Worm (Caenorhabditis elegans) whole organism, late embryonic: ENCODE data around the gene set-15.

Experiments
- C08G9.2 ChIP-seq: sonication (generic microtip); optimal IDR thresholded peaks from 2 replicates; lab custom pipeline; 2016; ENCODE audit warnings: mild to moderate bottlenecking, missing genetic modification characterization, moderate library complexity, missing compliant biosample characterization
- F13H6.1 ChIP-seq: sonication (generic microtip); optimal IDR thresholded peaks from 2 replicates; lab custom pipeline; 2016; ENCODE audit warnings: missing genetic modification characterization, missing compliant biosample characterization
- Y22D7AL.16 ChIP-seq: sonication (generic microtip); optimal IDR thresholded peaks from 2 replicates; lab custom pipeline; 2016; ENCODE audit warnings: missing genetic modification characterization, missing compliant biosample characterization
- ahr-1 ChIP-seq: sonication (generic microtip); optimal IDR thresholded peaks from 2 replicates; lab custom pipeline; 2016; ENCODE audit warnings: missing genetic modification characterization, missing compliant biosample characterization
- ama-1 ChIP-seq: fragments of 150-350 bp; optimal IDR thresholded peaks from 2 replicates; lab custom pipeline; 2014
- ceh-14 ChIP-seq: sonication (generic microtip); optimal IDR thresholded peaks from 2 replicates; lab custom pipeline; 2016; ENCODE audit warnings: missing genotype, missing genetic modification characterization, missing compliant biosample characterization
- ceh-18 ChIP-seq: sonication (generic microtip); optimal IDR thresholded peaks from 2 replicates; lab custom pipeline; 2016; ENCODE audit warnings: missing genetic modification characterization, missing compliant biosample characterization
- ceh-19 ChIP-seq: fragments of 200-800 bp; sonication (Bioruptor generic); optimal IDR thresholded peaks from 2 replicates; lab custom pipeline; 2018; ENCODE audit warnings: mild to moderate bottlenecking, missing genetic modification characterization, missing compliant biosample characterization
- ceh-2 ChIP-seq: sonication (generic microtip); optimal IDR thresholded peaks from 2 replicates; lab custom pipeline; 2016; ENCODE audit warnings: missing genotype, missing genetic modification characterization, missing compliant biosample characterization
- ceh-22 ChIP-seq: sonication (generic microtip); optimal IDR thresholded peaks from 2 replicates; lab custom pipeline; 2017; ENCODE audit warnings: missing biosample characterization, missing genetic modification characterization
- ceh-24 ChIP-seq: sonication (generic microtip); optimal IDR thresholded peaks from 2 replicates; lab custom pipeline; 2016; ENCODE audit warnings: mild to moderate bottlenecking, missing genetic modification characterization, missing compliant biosample characterization
- ceh-30 ChIP-seq: fragments of 150-350 bp; optimal IDR thresholded peaks from 2 replicates; lab custom pipeline; 2014; ENCODE audit warnings: missing biosample characterization, missing genetic modification characterization
- ceh-31 ChIP-seq: sonication (generic microtip); optimal IDR thresholded peaks from 2 replicates; lab custom pipeline; 2016; ENCODE audit warnings: missing genetic modification characterization, missing compliant biosample characterization
- che-1 ChIP-seq: sonication (generic microtip); optimal IDR thresholded peaks from 2 replicates; lab custom pipeline; 2016; ENCODE audit warnings: mild to moderate bottlenecking, missing genetic modification characterization, missing compliant biosample characterization
- dve-1 ChIP-seq: sonication (generic microtip); optimal IDR thresholded peaks from 2 replicates; lab custom pipeline; 2017; ENCODE audit warnings: antibody characterized with exemption, mild to moderate bottlenecking, missing genetic modification characterization, missing compliant biosample characterization
- elt-2 ChIP-seq: sonication (generic microtip); optimal IDR thresholded peaks from 2 replicates; lab custom pipeline; 2016; ENCODE audit warnings: missing genetic modification reagents, missing genetic modification characterization, missing compliant biosample characterization
- ets-4 ChIP-seq: sonication (generic microtip); optimal IDR thresholded peaks from 2 replicates; lab custom pipeline; 2016; ENCODE audit warnings: missing genetic modification characterization, missing compliant biosample characterization
- eyg-1 ChIP-seq: sonication (generic microtip); optimal IDR thresholded peaks from 2 replicates; lab custom pipeline; 2016; ENCODE audit warnings: missing genotype, missing genetic modification characterization, missing compliant biosample characterization
- fax-1 ChIP-seq: sonication (generic microtip); optimal IDR thresholded peaks from 2 replicates; lab custom pipeline; 2016; ENCODE audit warnings: missing genotype, missing genetic modification characterization, missing compliant biosample characterization
- fkh-10 ChIP-seq: fragments of 150-350 bp; optimal IDR thresholded peaks from 2 replicates; lab custom pipeline; 2014; ENCODE audit warnings: missing biosample characterization, missing genetic modification reagents, missing genetic modification characterization
- gmeb-2 ChIP-seq: sonication (generic microtip); optimal IDR thresholded peaks from 2 replicates; lab custom pipeline; 2016; ENCODE audit warnings: missing genetic modification characterization, inconsistent platforms, missing compliant biosample characterization
- hlh-13 ChIP-seq: fragments of 200-800 bp; sonication (Bioruptor generic); optimal IDR thresholded peaks from 2 replicates; lab custom pipeline; 2018; ENCODE audit warnings: mild to moderate bottlenecking, missing genetic modification characterization, missing compliant biosample characterization
- hlh-15 ChIP-seq: sonication (generic microtip); optimal IDR thresholded peaks from 2 replicates; lab custom pipeline; 2016; ENCODE audit warnings: missing genetic modification characterization, missing compliant biosample characterization
- hlh-30 ChIP-seq: sonication (generic microtip); optimal IDR thresholded peaks from 2 replicates; lab custom pipeline; 2017; ENCODE audit warnings: antibody characterized with exemption, missing genetic modification characterization, missing compliant biosample characterization; ENCODE audit not compliant: insufficient read depth
- hlh-6 ChIP-seq: sonication (generic microtip); optimal IDR thresholded peaks from 2 replicates; lab custom pipeline; 2016; ENCODE audit warnings: missing genotype, missing genetic modification characterization, missing compliant biosample characterization
- hlh-8 ChIP-seq: sonication (generic microtip); optimal IDR thresholded peaks from 2 replicates; lab custom pipeline; 2016; ENCODE audit warnings: missing genotype, missing genetic modification characterization, missing compliant biosample characterization
- lin-11 ChIP-seq: fragments of 200-800 bp; sonication (Bioruptor generic); optimal IDR thresholded peaks from 2 replicates; lab custom pipeline; 2018; ENCODE audit warnings: mild to moderate bottlenecking, missing genetic modification characterization, missing compliant biosample characterization
- madf-2 ChIP-seq: sonication (generic microtip); optimal IDR thresholded peaks from 2 replicates; lab custom pipeline; 2017; ENCODE audit warnings: missing genetic modification characterization, missing compliant biosample characterization
- nfya-1 ChIP-seq: sonication (generic microtip); optimal IDR thresholded peaks from 2 replicates; lab custom pipeline; 2017; ENCODE audit warnings: missing genetic modification characterization, mild to moderate bottlenecking, missing compliant biosample characterization, antibody characterized with exemption, moderate library complexity
- nhr-11 ChIP-seq: fragments of 150-350 bp; optimal IDR thresholded peaks from 2 replicates; lab custom pipeline; 2014; ENCODE audit warnings: missing biosample characterization, missing genetic modification characterization
- npax-4 ChIP-seq: sonication (generic microtip); optimal IDR thresholded peaks from 2 replicates; lab custom pipeline; 2016; ENCODE audit warnings: missing genetic modification characterization, missing compliant biosample characterization
- odd-2 ChIP-seq: sonication (generic microtip); optimal IDR thresholded peaks from 2 replicates; lab custom pipeline; 2017; ENCODE audit warnings: antibody characterized with exemption, mild to moderate bottlenecking, missing genetic modification characterization, missing compliant biosample characterization
- pag-3 ChIP-seq: sonication (generic microtip); optimal IDR thresholded peaks from 2 replicates; lab custom pipeline; 2016; ENCODE audit warnings: missing compliant biosample characterization, missing genetic modification characterization, borderline replicate concordance
- pat-9 ChIP-seq: fragments of 200-800 bp; sonication (Bioruptor generic); optimal IDR thresholded peaks from 2 replicates; lab custom pipeline; 2018; ENCODE audit warnings: mild to moderate bottlenecking, missing genetic modification characterization, moderate library complexity, missing compliant biosample characterization
- pax-1 ChIP-seq: fragments of 150-350 bp; optimal IDR thresholded peaks from 2 replicates; lab custom pipeline; 2014; ENCODE audit warnings: missing biosample characterization, missing genetic modification characterization
- pha-4 ChIP-seq: fragments of 150-350 bp; optimal IDR thresholded peaks from 2 replicates; lab custom pipeline; 2018; ENCODE audit warnings: missing biosample characterization, missing genetic modification reagents, missing genetic modification characterization
- pros-1 ChIP-seq: fragments of 150-350 bp; optimal IDR thresholded peaks from 2 replicates; lab custom pipeline; 2014; ENCODE audit warnings: missing biosample characterization, missing genetic modification reagents, missing genetic modification characterization
- rnt-1 ChIP-seq: sonication (generic microtip); optimal IDR thresholded peaks from 2 replicates; lab custom pipeline; 2016; ENCODE audit warnings: missing genetic modification characterization, missing compliant biosample characterization
- sdc-2 ChIP-seq: sonication (generic microtip); optimal IDR thresholded peaks from 2 replicates; lab custom pipeline; 2016; ENCODE audit warnings: missing genotype, missing genetic modification characterization, missing compliant biosample characterization
- sox-2 ChIP-seq: fragments of 200-800 bp; sonication (Bioruptor generic); IDR thresholded peaks from 2 replicates; pipeline ENCODE4 v1.3.6; 2022; ENCODE audit warnings: missing genetic modification reagents, missing genetic modification characterization, missing compliant biosample characterization
- sox-4 ChIP-seq: sonication (generic microtip); optimal IDR thresholded peaks from 2 replicates; lab custom pipeline; 2017; ENCODE audit warnings: mild to moderate bottlenecking, missing genetic modification characterization, inconsistent platforms, missing compliant biosample characterization
- syd-9 ChIP-seq: sonication (generic microtip); optimal IDR thresholded peaks from 2 replicates; lab custom pipeline; 2016; ENCODE audit warnings: mild to moderate bottlenecking, missing genetic modification characterization, moderate library complexity, missing compliant biosample characterization
- tbx-7 ChIP-seq: sonication (generic microtip); optimal IDR thresholded peaks from 2 replicates; lab custom pipeline; 2016; ENCODE audit warnings: missing genotype, missing genetic modification characterization, missing compliant biosample characterization
- ttx-3 ChIP-seq: sonication (generic microtip); optimal IDR thresholded peaks from 2 replicates; lab custom pipeline; 2016; ENCODE audit warnings: missing genetic modification reagents, missing genetic modification characterization, missing compliant biosample characterization
- unc-42 ChIP-seq: sonication (generic microtip); optimal IDR thresholded peaks from 2 replicates; lab custom pipeline; 2016; ENCODE audit warnings: missing genotype, missing genetic modification characterization, missing compliant biosample characterization
- unc-86 ChIP-seq: sonication (generic microtip); optimal IDR thresholded peaks from 2 replicates; lab custom pipeline; 2016; ENCODE audit warnings: missing genetic modification characterization, missing compliant biosample characterization
- zip-5 ChIP-seq: sonication (generic microtip); optimal IDR thresholded peaks from 2 replicates; lab custom pipeline; 2016; ENCODE audit warnings: missing genetic modification characterization, missing compliant biosample characterization
- ztf-16 ChIP-seq: sonication (generic microtip); optimal IDR thresholded peaks from 2 replicates; lab custom pipeline; 2017; ENCODE audit warnings: missing genetic modification characterization, missing compliant biosample characterization

The set-15 gene

ce11 chrIV:4749728-4750278, 30.2 kb downstream of the set-15 start, which contains the start of the genes rpl-20 and Y17G9B.5 (continued):
- peak; percentile 96 for TF ChIP-seq unc-86
- peak; percentile 88 for TF ChIP-seq madf-2 (tag; lab: Kevin White, UChicago)
- peak; percentile 48 for TF ChIP-seq zip-5 (tag; lab: Kevin White, UChicago)
- TF ChIP-seq npax-4 (tag; lab: Kevin White, UChicago), result no peak
- TF ChIP-seq ceh-14 (tag; lab: Kevin White, UChicago), result peak; percentile 93
- peak; percentile 55 for TF ChIP-seq nhr-11
- no peak for TF ChIP-seq odd-2 (tag; lab: Kevin White, UChicago)
- TF ChIP-seq ceh-22 (tag; lab: Kevin White, UChicago), result peak; percentile 29
- peak; percentile 96 for TF ChIP-seq ztf-16
- TF ChIP-seq fkh-10 (GFP tag; lab: Kevin White, UChicago), result peak; percentile 92
- peak; percentile 35 for TF ChIP-seq pag-3 (tag; lab: Kevin White, UChicago)
- no peak for TF ChIP-seq pha-4 (tag; lab: Kevin White, UChicago)
- peak; percentile 68 for TF ChIP-seq ahr-1 (tag; lab: Kevin White, UChicago)
- TF ChIP-seq ets-4, result peak; percentile 93
- TF ChIP-seq ceh-19, result peak; percentile 76
- peak; percentile 85 for TF ChIP-seq pax-1
- TF ChIP-seq F13H6.1 (tag; lab: Kevin White, UChicago), result peak; percentile 78
- TF ChIP-seq ceh-18 (tag; lab: Kevin White, UChicago), result peak; percentile 97

- TF ChIP-seq ttx-3 (tag; lab: Kevin White, UChicago), result no peak
- no peak for TF ChIP-seq ceh-30 (tag; lab: Kevin White, UChicago)
- no peak for TF ChIP-seq hlh-8 (tag; lab: Kevin White, UChicago)
- TF ChIP-seq pros-1, result no peak
- no peak for TF ChIP-seq nhr-11
- no peak for TF ChIP-seq sox-2
- TF ChIP-seq fkh-10 (GFP tag; lab: Kevin White, UChicago), result no peak
- TF ChIP-seq C08G9.2 (tag; lab: Kevin White, UChicago), result no peak
- TF ChIP-seq pat-9 (tag; lab: Kevin White, UChicago), result no peak
- TF ChIP-seq syd-9 (tag; lab: Kevin White, UChicago), result no peak
- TF ChIP-seq rnt-1 (tag; lab: Kevin White, UChicago), result no peak
- TF ChIP-seq ceh-31 (tag; lab: Kevin White, UChicago), result no peak
- TF ChIP-seq ceh-14 (tag; lab: Kevin White, UChicago), result no peak
- no peak for TF ChIP-seq npax-4 (tag; lab: Kevin White, UChicago)
- TF ChIP-seq dve-1 (tag; lab: Kevin White, UChicago), result no peak
- no peak for TF ChIP-seq eyg-1
- TF ChIP-seq che-1 (tag; lab: Kevin White, UChicago), result no peak
- TF ChIP-seq hlh-6 (tag; lab: Kevin White, UChicago), result no peak
- no peak for TF ChIP-seq sdc-2
Observed at ce11 chrIV:4749155-4749554, 30.9 kb downstream of the set-15 start.

ce11 chrIV:4748408-4749105, 31.5 kb downstream of the set-15 start, which contains the start of gene cyc-2.1:
Gene cyc-2.1, minus strand, starts transcription at chrIV:4749012.
- no peak for TF ChIP-seq fax-1 (tag; lab: Kevin White, UChicago)
- no peak for TF ChIP-seq pax-1
- TF ChIP-seq fkh-10 (GFP tag; lab: Kevin White, UChicago), result no peak
- TF ChIP-seq sox-4 (tag; lab: Kevin White, UChicago), result no peak
- TF ChIP-seq hlh-30 (tag; lab: Kevin White, UChicago), result no peak
- no peak for TF ChIP-seq ama-1 (lab: Kevin White, UChicago)
- no peak for TF ChIP-seq Y22D7AL.16 (tag; lab: Kevin White, UChicago)
- no peak for TF ChIP-seq ceh-24 (tag; lab: Kevin White, UChicago)
- no peak for TF ChIP-seq pros-1
- TF ChIP-seq che-1 (tag; lab: Kevin White, UChicago), result no peak
- TF ChIP-seq hlh-6 (tag; lab: Kevin White, UChicago), result no peak
- no peak for TF ChIP-seq sox-2
- TF ChIP-seq tbx-7 (tag; lab: Kevin White, UChicago), result no peak
- TF ChIP-seq nfya-1, result peak; percentile 62
- peak; percentile 43 for TF ChIP-seq ceh-31 (tag; lab: Kevin White, UChicago)
- no peak for TF ChIP-seq hlh-13 (GFP tag; lab: Kevin White, UChicago)
- TF ChIP-seq nhr-11, result no peak
- TF ChIP-seq gmeb-2 (tag; lab: Kevin White, UChicago), result no peak
- no peak for TF ChIP-seq lin-11
- TF ChIP-seq unc-86, result no peak
- peak; percentile 62 for TF ChIP-seq elt-2
- no peak for TF ChIP-seq ceh-2 (tag; lab: Kevin White, UChicago)
- no peak for TF ChIP-seq hlh-15 (tag; lab: Kevin White, UChicago)
- TF ChIP-seq unc-42 (tag; lab: Kevin White, UChicago), result no peak
- no peak for TF ChIP-seq eyg-1
